Worm (Caenorhabditis elegans) whole organism, L4/young adult: Measurements from ENCODE around the gene mltn-9.

Experiments
- W03F9.2 ChIP-seq: fragments of 150-350 bp; optimal IDR thresholded peaks from 2 replicates; lab custom pipeline; 2014; ENCODE audit warnings: missing biosample characterization, missing genetic modification characterization
- dao-5 ChIP-seq: sonication (generic microtip); optimal IDR thresholded peaks from 2 replicates; lab custom pipeline; 2016; ENCODE audit warnings: missing genotype, missing genetic modification characterization, moderate library complexity, missing compliant biosample characterization
- him-1 ChIP-seq: sonication (generic microtip); optimal IDR thresholded peaks from 2 replicates; lab custom pipeline; 2016; ENCODE audit warnings: missing genotype, missing genetic modification reagents, missing genetic modification characterization, missing compliant biosample characterization

Gene mltn-9

DNA sequence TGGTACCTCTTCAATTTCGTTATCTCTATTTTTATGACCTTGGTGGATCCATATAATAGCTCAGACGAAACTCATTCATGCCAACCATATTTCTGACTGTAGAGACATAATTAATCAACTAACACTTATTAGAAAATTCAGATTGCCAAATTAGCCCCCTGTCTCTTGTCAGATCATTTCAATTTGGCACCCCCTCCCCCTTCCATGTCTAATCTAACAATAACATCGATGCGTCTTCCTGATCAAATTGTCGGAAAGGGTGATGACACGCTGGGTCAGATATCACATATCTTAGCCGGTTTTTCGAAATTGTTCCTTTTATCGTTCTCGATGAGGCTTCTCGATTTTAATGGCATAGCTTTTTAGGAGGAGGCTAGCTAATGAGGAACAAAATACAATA, 4.5 kb upstream of the mltn-9 start:
- TF ChIP-seq him-1 (tag; lab: Kevin White, UChicago): no peak
- no peak for TF ChIP-seq dao-5 (tag; lab: Kevin White, UChicago)
- no peak for TF ChIP-seq W03F9.2

DNA sequence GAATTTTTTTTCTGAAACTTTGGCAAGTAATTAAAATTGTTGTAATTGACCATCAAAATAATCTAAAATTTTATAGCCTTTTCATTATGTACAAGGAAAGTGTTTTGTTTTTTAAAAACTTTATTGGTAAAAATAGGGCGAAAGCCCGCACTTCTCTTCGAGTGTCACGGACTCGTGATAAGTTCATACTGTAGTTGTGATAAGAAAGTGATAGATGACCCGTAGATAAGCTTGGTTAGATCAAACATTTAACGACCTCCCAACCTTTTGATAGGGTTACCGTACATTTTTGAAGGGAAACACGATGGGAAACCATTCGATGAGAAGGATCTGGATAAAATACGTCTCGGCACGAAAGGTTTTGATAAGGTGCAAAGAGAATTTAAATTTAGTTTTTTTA, 567 bp downstream of the mltn-9 start:
- TF ChIP-seq him-1 (tag; lab: Kevin White, UChicago) (no peak), dao-5 (tag; lab: Kevin White, UChicago) (no peak), W03F9.2 (no peak)

DNA sequence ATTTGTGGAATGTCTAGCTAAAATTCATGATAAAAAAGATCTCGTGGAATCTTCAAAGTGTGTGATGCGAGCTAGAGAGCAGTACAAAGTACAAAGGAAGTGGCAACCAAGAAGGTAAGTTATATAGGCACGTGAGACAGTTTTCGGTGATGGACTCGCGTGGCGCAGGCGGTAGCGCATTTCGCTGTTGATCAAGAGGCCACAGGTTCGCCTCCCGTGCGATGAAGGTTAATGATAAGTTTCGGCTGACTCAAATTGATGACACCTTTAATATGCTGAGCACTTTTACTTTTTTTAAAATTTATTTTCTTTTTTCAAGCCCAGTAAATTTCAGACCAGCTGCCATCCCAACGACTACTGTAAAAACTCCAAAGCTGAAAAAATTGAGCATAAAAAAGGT, 1.1 kb downstream of the mltn-9 start:
- TF ChIP-seq him-1 (tag; lab: Kevin White, UChicago) (no peak), dao-5 (tag; lab: Kevin White, UChicago) (peak; percentile 74)

DNA sequence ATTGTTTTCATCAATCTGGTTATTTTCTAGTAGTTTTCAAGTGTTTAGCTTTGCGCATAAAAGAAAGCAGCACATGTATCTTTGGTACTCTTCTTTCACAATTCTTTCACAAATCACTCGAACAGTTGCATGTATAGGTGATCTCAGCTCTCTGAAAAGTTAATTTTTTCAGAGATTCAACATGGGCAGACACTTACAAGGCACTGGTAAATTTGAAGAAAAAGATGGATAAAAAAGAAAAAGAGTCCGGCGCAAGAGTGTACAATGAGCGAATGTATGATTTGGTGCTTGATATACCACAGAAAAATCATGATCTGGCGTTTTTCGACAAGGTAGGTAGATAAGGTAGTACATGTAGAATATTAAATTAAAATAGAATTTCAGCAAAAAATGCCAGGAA, 2.3 kb downstream of the mltn-9 start:
- TF ChIP-seq him-1 (tag; lab: Kevin White, UChicago): no peak
- TF ChIP-seq dao-5 (tag; lab: Kevin White, UChicago): no peak
- no peak for TF ChIP-seq W03F9.2

DNA sequence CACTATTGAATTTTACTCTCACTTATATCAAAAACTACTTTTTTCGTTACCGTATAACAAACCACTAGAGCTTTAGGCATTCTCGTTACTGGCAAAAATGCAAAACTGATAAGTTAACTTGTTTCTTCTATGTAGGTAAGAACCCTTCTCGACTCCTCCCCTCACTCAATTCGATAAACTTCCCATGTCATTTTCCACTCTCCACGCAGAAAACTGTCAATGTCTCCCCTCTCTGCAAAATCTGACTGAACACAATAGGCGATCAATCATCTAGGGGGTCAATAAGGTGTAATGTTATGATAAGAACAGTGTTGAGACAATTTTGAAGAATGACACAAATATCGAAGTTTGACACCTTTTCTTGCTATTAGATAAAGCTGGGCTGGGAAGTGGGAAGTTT, 2.9 kb downstream of the mltn-9 start:
- TF ChIP-seq W03F9.2 (no peak), dao-5 (tag; lab: Kevin White, UChicago) (no peak)

DNA sequence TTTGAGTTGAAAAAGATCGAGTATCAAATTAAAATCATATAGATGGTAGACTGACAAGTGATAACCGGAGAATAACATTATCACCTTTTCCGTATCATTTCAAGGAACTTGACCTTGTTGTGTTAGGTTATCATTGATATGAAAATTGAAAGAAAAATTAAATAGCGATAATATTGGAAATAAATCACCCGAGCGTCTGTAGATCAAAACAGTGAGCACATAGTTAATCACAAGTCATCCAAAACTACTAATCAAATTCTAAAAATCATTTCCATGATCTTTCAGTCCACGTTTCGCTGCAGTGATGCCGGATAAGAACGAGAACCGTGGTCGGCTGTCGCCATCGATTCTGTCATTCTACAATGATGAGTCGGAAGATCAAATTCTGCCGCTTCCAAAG, 4.0 kb downstream of the mltn-9 start:
- TF ChIP-seq W03F9.2 (no peak), him-1 (tag; lab: Kevin White, UChicago) (no peak), dao-5 (tag; lab: Kevin White, UChicago) (no peak)

DNA sequence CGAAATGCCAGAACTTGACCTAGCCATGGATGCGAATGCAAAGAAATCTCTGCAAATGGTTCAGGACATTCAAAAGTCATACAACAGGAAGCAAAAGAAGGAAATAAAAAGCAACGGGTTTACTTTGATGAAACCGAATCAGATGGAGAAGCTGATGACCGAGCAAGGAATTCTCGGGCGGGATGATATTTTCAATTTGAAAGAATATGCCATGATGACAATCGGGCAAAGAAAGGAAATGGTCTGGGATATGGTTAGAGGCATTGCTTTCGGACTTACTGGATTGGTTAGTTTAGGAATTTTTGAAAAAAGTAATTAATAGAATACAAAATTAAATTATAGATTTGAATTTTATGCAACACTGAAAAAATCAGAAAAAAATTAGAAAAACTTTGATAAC, 4.9 kb downstream of the mltn-9 start:
- TF ChIP-seq W03F9.2 (no peak), dao-5 (tag; lab: Kevin White, UChicago) (no peak), him-1 (tag; lab: Kevin White, UChicago) (no peak)

DNA sequence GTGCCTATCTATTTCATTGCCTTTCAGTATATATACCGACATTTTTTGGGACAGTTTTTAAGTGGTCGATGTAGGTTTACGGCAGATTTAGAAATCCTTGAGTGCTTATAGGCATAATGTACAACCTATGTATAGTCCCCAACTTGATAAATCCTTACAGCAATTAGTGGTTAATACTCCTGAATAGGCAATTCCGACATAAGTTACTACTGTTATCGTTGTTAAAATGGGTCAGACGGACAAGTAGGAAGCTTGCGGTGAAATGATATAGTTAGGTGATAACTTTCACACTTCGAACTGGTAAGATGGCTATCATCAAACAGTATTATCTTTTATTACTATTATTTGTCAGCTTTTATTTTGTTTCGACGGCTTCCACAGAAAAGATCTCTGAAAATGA, 6.9 kb downstream of the mltn-9 start, which contains the start of gene mltn-10:
mltn-10 (plus strand) TSS at position 301 of the 400 bp plus-strand sequence.
- no peak for TF ChIP-seq dao-5 (tag; lab: Kevin White, UChicago)
- TF ChIP-seq him-1 (tag; lab: Kevin White, UChicago): no peak
- no peak for TF ChIP-seq W03F9.2

DNA sequence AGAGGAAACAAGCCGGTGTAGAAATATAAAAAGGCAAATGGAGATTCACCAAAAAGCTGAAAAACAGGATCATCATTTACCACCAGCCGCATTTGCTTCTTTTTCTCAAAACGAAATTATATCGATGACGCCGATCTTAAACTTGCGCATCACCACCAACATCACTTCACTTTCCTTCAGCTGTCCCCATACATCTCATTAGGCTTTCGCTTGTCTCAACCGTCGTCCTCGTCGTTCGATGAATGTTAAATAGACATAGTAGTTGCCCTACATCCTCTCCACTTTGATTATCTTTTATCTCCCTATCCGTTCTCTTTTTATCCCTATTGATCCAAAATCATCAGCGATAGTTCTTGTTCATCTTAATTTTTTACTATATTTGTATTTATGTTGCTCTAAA, 11.0 kb downstream of the mltn-9 start:
- TF ChIP-seq him-1 (tag; lab: Kevin White, UChicago): no peak
- no peak for TF ChIP-seq W03F9.2
- no peak for TF ChIP-seq dao-5 (tag; lab: Kevin White, UChicago)

DNA sequence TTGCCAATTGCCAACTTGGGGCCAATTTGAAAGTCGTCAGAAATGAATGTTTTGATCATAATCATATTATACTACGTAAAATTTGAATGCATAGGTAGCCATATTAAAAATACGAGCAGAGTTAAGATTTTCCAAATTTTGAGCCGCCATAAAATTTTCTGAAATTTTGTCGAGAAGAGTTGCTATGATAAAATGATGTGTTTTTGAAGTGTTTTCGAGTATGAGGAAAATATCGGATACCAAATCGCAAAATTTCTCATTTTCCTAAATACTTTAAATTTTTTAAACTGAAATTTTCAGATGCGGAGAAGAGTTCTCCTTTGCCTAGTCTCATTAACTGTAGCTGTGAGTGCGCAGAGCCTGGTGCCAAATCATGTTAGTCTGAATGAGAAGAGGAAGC, 11.5 kb downstream of the mltn-9 start, which contains the start of gene tag-297:
tag-297 (plus strand) TSS at position 301 of the 400 bp plus-strand sequence.
- TF ChIP-seq W03F9.2 (no peak), him-1 (tag; lab: Kevin White, UChicago) (no peak), dao-5 (tag; lab: Kevin White, UChicago) (no peak)

DNA sequence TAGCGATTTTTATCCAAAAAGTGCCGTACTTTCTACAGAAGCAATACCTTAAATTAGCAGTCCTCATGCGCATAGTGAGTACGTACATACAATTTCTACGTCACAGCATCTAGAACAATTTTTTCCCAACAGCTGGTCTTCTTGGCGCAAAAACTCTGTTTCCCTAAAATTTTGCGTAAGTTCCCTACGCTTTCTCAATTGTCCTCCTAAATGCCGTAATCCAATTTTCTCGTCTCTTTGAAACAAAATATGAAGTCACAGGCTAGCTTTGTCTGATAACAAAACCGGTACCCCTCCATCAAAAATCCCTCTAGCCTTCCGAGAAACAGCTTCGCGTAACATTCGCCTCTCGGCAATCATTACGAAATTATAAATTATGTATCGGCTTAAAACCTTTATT, 17.0 kb downstream of the mltn-9 start, which contains the start of gene C38C6.3:
C38C6.3 (plus strand) TSS at position 301 of the 400 bp plus-strand sequence.
- TF ChIP-seq him-1 (tag; lab: Kevin White, UChicago) (no peak), W03F9.2 (no peak), dao-5 (tag; lab: Kevin White, UChicago) (no peak)

DNA sequence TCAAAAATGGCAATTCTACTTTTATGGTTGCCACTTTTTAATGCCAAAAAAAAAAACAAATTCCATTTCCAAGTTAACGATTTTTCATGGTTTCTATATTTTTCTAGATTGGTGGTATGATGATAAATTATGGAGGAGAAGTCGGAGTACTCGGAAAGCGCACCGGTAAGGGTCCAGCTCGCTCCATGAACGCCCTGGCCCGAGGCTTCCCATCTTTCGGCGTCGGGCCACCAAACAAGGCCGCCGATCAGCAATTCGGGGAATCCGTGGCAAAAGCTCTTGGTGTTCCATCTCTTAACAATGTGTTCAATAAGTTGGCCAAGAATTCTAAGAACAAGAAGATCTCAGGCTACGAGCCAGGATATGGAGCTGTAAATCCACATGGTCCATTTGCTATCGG, 18.2 kb downstream of the mltn-9 start:
- TF ChIP-seq him-1 (tag; lab: Kevin White, UChicago) (no peak), dao-5 (tag; lab: Kevin White, UChicago) (no peak), W03F9.2 (no peak)

DNA sequence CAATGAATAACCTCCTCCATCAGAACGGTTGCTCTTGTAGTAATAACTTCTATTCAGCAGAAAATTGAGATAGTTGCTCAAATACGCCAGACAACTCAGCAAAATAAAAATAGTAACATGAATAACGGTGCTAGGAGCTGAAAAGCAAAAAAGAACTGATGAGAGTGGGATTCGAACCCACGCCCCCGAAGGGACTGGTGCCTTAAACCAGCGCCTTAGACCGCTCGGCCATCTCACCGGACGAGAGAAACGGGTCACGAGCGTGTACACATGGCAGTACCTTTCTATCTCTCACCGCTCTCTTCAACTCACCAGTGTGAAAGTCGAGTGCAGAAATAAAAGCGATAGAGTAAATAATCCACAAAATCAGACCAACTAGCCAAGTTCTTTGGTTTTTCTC, 19.3 kb downstream of the mltn-9 start:
- TF ChIP-seq W03F9.2 (no peak), dao-5 (tag; lab: Kevin White, UChicago) (peak; percentile 66), him-1 (tag; lab: Kevin White, UChicago) (no peak)

DNA sequence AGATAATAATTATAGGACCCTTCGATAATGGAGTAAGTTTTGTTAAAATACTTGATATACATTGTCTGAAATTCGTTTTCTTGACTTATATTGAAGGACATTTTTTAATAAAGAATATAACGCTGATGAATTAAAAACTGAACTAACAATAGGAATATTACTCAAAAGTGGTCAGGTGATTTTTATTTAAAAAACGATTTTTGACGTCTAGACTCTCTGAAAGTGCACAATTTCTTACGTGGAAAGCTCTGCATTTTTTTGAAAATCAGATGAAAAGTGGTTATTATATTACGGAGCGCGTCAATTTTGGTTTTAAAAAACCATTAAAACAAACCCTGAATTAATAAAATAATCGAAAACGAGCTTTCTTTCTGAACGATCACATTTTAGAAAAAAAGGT, 20.9 kb downstream of the mltn-9 start, which contains the start of gene sre-13:
sre-13 (minus strand) TSS at position 101 of the 400 bp plus-strand sequence.
- TF ChIP-seq dao-5 (tag; lab: Kevin White, UChicago) (no peak), W03F9.2 (no peak), him-1 (tag; lab: Kevin White, UChicago) (no peak)

DNA sequence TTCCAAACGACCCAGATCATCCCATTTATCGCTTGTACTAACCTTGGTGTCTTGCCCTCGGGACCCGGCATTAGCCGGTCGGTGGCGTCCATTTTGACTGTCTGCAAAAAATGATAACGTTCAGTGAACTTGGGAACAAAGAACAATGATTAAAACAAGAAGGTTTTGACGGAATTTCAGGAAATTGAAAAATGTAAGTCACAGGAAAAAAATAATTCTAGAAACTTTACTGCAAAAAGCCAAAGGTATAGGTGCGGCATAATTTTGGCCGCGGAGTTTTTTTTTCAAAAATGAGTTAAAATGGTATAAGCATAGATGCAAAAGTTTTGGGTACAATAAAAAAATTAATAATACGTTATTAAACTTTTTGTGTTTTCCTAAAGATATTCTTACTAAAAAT, 28.1 kb downstream of the mltn-9 start, which contains the start of gene atgp-2:
atgp-2 (minus strand) TSS at position 101 of the 400 bp plus-strand sequence.
- TF ChIP-seq dao-5 (tag; lab: Kevin White, UChicago): no peak
- TF ChIP-seq him-1 (tag; lab: Kevin White, UChicago): no peak
- TF ChIP-seq W03F9.2: no peak
